Fruit fly (Drosophila melanogaster): ENCODE results near the gene Nepl13.

Gene Nepl13

DNA sequence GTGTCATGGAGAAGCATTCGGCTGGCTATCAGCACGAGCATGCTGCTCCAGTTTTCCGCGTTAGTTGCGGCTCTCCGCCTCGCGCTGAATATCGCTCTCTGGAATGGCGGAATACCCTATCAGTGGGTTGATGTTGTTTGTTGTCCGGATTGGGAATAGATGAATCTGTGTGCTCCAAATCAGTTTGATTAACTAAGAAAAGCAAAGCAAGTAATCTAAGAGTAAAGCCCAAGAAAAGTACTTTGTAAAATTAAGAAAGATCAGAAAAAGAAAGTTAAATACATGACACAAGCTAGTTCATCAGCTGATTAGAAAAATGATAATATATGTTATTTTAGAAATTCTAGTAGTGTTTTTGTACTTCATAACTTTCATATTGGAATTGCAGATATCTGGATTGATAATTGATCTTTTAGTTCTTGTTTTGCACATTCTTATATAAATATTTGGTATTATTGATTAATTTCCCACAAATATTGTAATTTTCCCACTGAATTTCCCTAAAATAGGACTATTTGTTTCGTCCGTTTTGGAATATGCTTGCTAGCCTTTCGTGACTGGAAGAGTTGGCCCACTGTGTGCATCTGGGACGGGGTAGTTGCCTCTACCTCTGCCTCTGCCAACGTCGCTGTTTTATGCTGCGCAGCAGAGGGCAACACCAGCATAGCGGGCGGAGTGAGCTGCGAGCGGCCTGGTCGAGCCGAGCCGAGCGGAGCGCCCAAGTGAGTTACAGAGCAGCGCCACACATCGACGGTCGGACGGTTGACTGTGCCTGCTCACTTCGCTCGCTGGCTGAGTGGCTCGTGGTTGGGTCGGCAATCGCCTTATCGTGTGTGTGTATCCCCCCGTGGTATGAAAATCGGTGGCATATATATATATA is 6.7 kb downstream of the Nepl13 start:
- TF ChIP-seq dsx (GFP tag; optimal IDR thresholded peaks at IDR 0.05; ENCODE audit: poor library complexity, severe bottlenecking) (no peak), CG8119 (GFP tag; IDR thresholded peaks at IDR 0.05) (no peak; the same call in 2 of the 3 replicates), vri (GFP tag; optimal IDR thresholded peaks at IDR 0.05) (no peak), fd85E (GFP tag; optimal IDR thresholded peaks at IDR 0.05) (no peak), CG3919 (GFP tag; optimal IDR thresholded peaks at IDR 0.05) (no peak), salr (GFP tag; optimal IDR thresholded peaks at IDR 0.05) (peak in 1 of 2 experiments; percentile 60), svp (GFP tag) (peak; percentile 68), CG6792 (GFP tag; optimal IDR thresholded peaks at IDR 0.05) (no peak), Sox102F (GFP tag; optimal IDR thresholded peaks at IDR 0.05) (no peak), CG6854 (GFP tag; optimal IDR thresholded peaks at IDR 0.05) (no peak), CG7368 (GFP tag; optimal IDR thresholded peaks at IDR 0.05) (no peak), fkh (GFP tag; optimal IDR thresholded peaks at IDR 0.05) (no peak), eg (GFP tag; IDR thresholded peaks at IDR 0.05) (peak; percentile 56; the same call in 2 of the 3 replicates), cyc (GFP tag; optimal IDR thresholded peaks at IDR 0.05) (no peak), achi (GFP tag; optimal IDR thresholded peaks at IDR 0.05) (peak; percentile 38), spab (GFP tag; optimal IDR thresholded peaks at IDR 0.05) (no peak), topi (GFP tag; optimal IDR thresholded peaks at IDR 0.05) (no peak), Hr39 (GFP tag; optimal IDR thresholded peaks at IDR 0.05) (no peak), CG6163 (GFP tag; IDR thresholded peaks at IDR 0.05) (peak; percentile 68), CG11294 (GFP tag; IDR thresholded peaks at IDR 0.05) (peak; percentile 13; the same call in 1 of the 2 replicates), Hr4 (GFP tag; optimal IDR thresholded peaks at IDR 0.05) (peak; percentile 42), Eip93F (GFP tag; optimal IDR thresholded peaks at IDR 0.05) (no peak), CG1621 (tag; optimal IDR thresholded peaks at IDR 0.05) (no peak), Gug (GFP tag; IDR thresholded peaks at IDR 0.05) (0 out of 2 replicates have a peak, but pooled peaks have one; percentile 22), Hr38 (GFP tag; optimal IDR thresholded peaks at IDR 0.05) (no peak), Eip75B (GFP tag; optimal IDR thresholded peaks at IDR 0.05) (peak; percentile 16), fd59A (GFP tag; optimal IDR thresholded peaks at IDR 0.05) (no peak), CG8632 (GFP tag; optimal IDR thresholded peaks at IDR 0.05) (no peak), Sox14 (GFP tag; optimal IDR thresholded peaks at IDR 0.05) (no peak), CG16779 (tag; optimal IDR thresholded peaks at IDR 0.05) (peak; percentile 45), CG11762 (GFP tag; optimal IDR thresholded peaks at IDR 0.05; ENCODE audit: insufficient read depth) (no peak), CG3032 (tag; optimal IDR thresholded peaks at IDR 0.05) (no peak), dac (GFP tag; optimal IDR thresholded peaks at IDR 0.05) (peak; percentile 10), CG4318 (GFP tag; optimal IDR thresholded peaks at IDR 0.05) (peak; percentile 51), net (GFP tag; optimal IDR thresholded peaks at IDR 0.05) (no peak), acj6 (GFP tag; optimal IDR thresholded peaks at IDR 0.05) (no peak), ss (GFP tag; optimal IDR thresholded peaks at IDR 0.05) (no peak), Eip78C (GFP tag) (peak; percentile 78), pdm3 (GFP tag; optimal IDR thresholded peaks at IDR 0.05) (no peak), CG6808 (GFP tag; optimal IDR thresholded peaks at IDR 0.05) (no peak), CG31627 (GFP tag; optimal IDR thresholded peaks at IDR 0.05) (no peak), lz (GFP tag; optimal IDR thresholded peaks at IDR 0.05) (no peak), Sox15 (GFP tag; optimal IDR thresholded peaks at IDR 0.05) (no peak), CG9139 (GFP tag; optimal IDR thresholded peaks at IDR 0.05) (no peak), CG32006 (GFP tag; optimal IDR thresholded peaks at IDR 0.05) (peak; percentile 77), Met (GFP tag; optimal IDR thresholded peaks at IDR 0.05) (no peak), CG8319 (GFP tag; optimal IDR thresholded peaks at IDR 0.05) (no peak), Lpt (GFP tag; optimal IDR thresholded peaks at IDR 0.05) (no peak), esn (GFP tag; optimal IDR thresholded peaks at IDR 0.05) (peak; percentile 14), Smox (GFP tag; optimal IDR thresholded peaks at IDR 0.05) (no peak), CG10631 (GFP tag; optimal IDR thresholded peaks at IDR 0.05) (peak; percentile 23)

Measured in whole organism, prepupa.